Fruit fly (Drosophila melanogaster) whole organism, wandering third instar larva: Measurements from ENCODE around the gene CG31928.

Experiments used
- Abd-B ChIP-seq: fragments of >200 bp; optimal IDR thresholded peaks from 2 replicates; lab custom pipeline; 2017; ENCODE audit warnings: missing biosample characterization, missing genetic modification characterization
- CG32264 ChIP-seq: fragments of 200-800 bp; sonication (Bioruptor generic); optimal IDR thresholded peaks from 2 replicates; lab custom pipeline; 2016; ENCODE audit warnings: missing biosample characterization, missing genetic modification characterization
- CG9705 ChIP-seq: fragments of 200-800 bp; sonication (Bioruptor generic); optimal IDR thresholded peaks from 2 replicates; lab custom pipeline; 2018; ENCODE audit warnings: missing biosample characterization, mild to moderate bottlenecking, missing genetic modification characterization
- Dif ChIP-seq: fragments of 200-275, 200-300 bp; sonication (Bioruptor generic); optimal IDR thresholded peaks from 2 replicates; lab custom pipeline; 2018; ENCODE audit warnings: missing biosample characterization, missing genetic modification characterization; ENCODE audit not compliant: partially characterized antibody
- GATAd ChIP-seq: sonication (Bioruptor generic); optimal IDR thresholded peaks from 2 replicates; lab custom pipeline; 2016; ENCODE audit warnings: missing biosample characterization, missing genetic modification characterization
- HLH106 ChIP-seq: fragments of 200-800 bp; optimal IDR thresholded peaks from 3 replicates; lab custom pipeline; 2019; ENCODE audit warnings: missing biosample characterization, mild to moderate bottlenecking, missing genetic modification characterization, moderate library complexity
- Hnf4 ChIP-seq: fragments of 200-800 bp; sonication (Bioruptor generic); optimal IDR thresholded peaks from 2 replicates; lab custom pipeline; 2016; ENCODE audit warnings: missing biosample characterization, mild to moderate bottlenecking, missing genetic modification characterization
- Hr83 ChIP-seq: fragments of 200-300 bp; sonication (Bioruptor generic); optimal IDR thresholded peaks from 2 replicates; lab custom pipeline; 2016; ENCODE audit warnings: missing biosample characterization, mild to moderate bottlenecking, missing genetic modification characterization, moderate library complexity; ENCODE audit not compliant: poor library complexity, severe bottlenecking
- Jra ChIP-seq: sonication (Bioruptor generic); optimal IDR thresholded peaks from 2 replicates; lab custom pipeline; 2016; ENCODE audit warnings: missing biosample characterization, missing genetic modification characterization
- Mio ChIP-seq: sonication (Bioruptor generic); optimal IDR thresholded peaks from 2 replicates; lab custom pipeline; 2016; ENCODE audit warnings: missing biosample characterization, missing genetic modification characterization
- Myc ChIP-seq: fragments of >200 bp; optimal IDR thresholded peaks from 2 replicates; lab custom pipeline; 2017
- N ChIP-seq: fragments of >200 bp; optimal IDR thresholded peaks from 2 replicates; lab custom pipeline; 2018; ENCODE audit warnings: missing biosample characterization, missing external identifiers, missing genetic modification characterization
- OdsH ChIP-seq: fragments of 200-800 bp; sonication (Bioruptor generic); optimal IDR thresholded peaks from 2 replicates; lab custom pipeline; 2016; ENCODE audit warnings: missing biosample characterization, mild to moderate bottlenecking, missing genetic modification characterization
- Rel ChIP-seq, 2 experiments: fragments of 200-800 bp; sonication (Bioruptor generic) in 1 of 2; optimal IDR thresholded peaks; 2 replicates in 1 of 2; 3 replicates in 1 of 2; lab custom pipeline; 2016 to 2019; ENCODE audit warnings: mild to moderate bottlenecking in 2 of 2, missing biosample characterization in 2 of 2, missing genetic modification characterization in 2 of 2, moderate library complexity in 1 of 2
- Sp1 ChIP-seq: fragments of 200-800 bp; sonication (Bioruptor generic); optimal IDR thresholded peaks from 3 replicates; lab custom pipeline; 2019; ENCODE audit warnings: missing biosample characterization, mild to moderate bottlenecking, missing genetic modification characterization, moderate library complexity
- Vsx2 ChIP-seq: fragments of 200-300, 225-300 bp; sonication (Bioruptor generic); optimal IDR thresholded peaks from 2 replicates; lab custom pipeline; 2018; ENCODE audit warnings: missing biosample characterization, missing genetic modification characterization; ENCODE audit not compliant: partially characterized antibody
- br ChIP-seq: fragments of 200-800 bp; sonication (Bioruptor generic); optimal IDR thresholded peaks from 2 replicates; lab custom pipeline; 2016; ENCODE audit warnings: missing biosample characterization, missing genetic modification characterization
- brk ChIP-seq: fragments of 200-800 bp; sonication (Bioruptor generic); optimal IDR thresholded peaks from 2 replicates; lab custom pipeline; 2016; ENCODE audit warnings: missing biosample characterization, mild to moderate bottlenecking, missing genetic modification characterization
- dl ChIP-seq, 2 experiments: fragments of 175-275, 200-275 bp in 1 of 2; fragments of 200-275 bp in 1 of 2; sonication (Bioruptor generic); optimal IDR thresholded peaks; lab custom pipeline; 2018; ENCODE audit warnings: mild to moderate bottlenecking in 2 of 2, missing biosample characterization in 2 of 2, missing genetic modification characterization in 2 of 2, moderate library complexity in 2 of 2; ENCODE audit not compliant: partially characterized antibody in 2 of 2, insufficient read depth in 1 of 2
- dmrt93B ChIP-seq: fragments of 200-800 bp; sonication (Bioruptor generic); optimal IDR thresholded peaks from 2 replicates; lab custom pipeline; 2018; ENCODE audit warnings: missing biosample characterization, mild to moderate bottlenecking, missing genetic modification characterization
- dsf ChIP-seq: sonication (Bioruptor generic); optimal IDR thresholded peaks from 2 replicates; lab custom pipeline; 2016; ENCODE audit warnings: missing biosample characterization, missing genetic modification characterization, borderline replicate concordance
- ey ChIP-seq: fragments of 200-800 bp; sonication (Bioruptor generic); optimal IDR thresholded peaks from 2 replicates; lab custom pipeline; 2016; ENCODE audit warnings: missing biosample characterization, missing genetic modification characterization
- foxo ChIP-seq, 2 experiments: fragments of 200-800 bp; sonication (Bioruptor generic); optimal IDR thresholded peaks; 2 replicates in 1 of 2; 3 replicates in 1 of 2; lab custom pipeline; 2016 to 2017; ENCODE audit warnings: missing biosample characterization in 2 of 2, missing genetic modification characterization in 2 of 2
- fru ChIP-seq: fragments of 200-800 bp; sonication (Bioruptor generic); optimal IDR thresholded peaks from 3 replicates; lab custom pipeline; 2016; ENCODE audit warnings: missing biosample characterization, mild to moderate bottlenecking, missing genetic modification characterization
- h ChIP-seq: fragments of 200-800 bp; sonication (Bioruptor generic); optimal IDR thresholded peaks from 3 replicates; lab custom pipeline; 2016; ENCODE audit warnings: missing biosample characterization, mild to moderate bottlenecking, missing genetic modification characterization
- jim ChIP-seq: fragments of 175-275, 200-325 bp; sonication (Bioruptor generic); optimal IDR thresholded peaks from 2 replicates; lab custom pipeline; 2016; ENCODE audit warnings: missing biosample characterization, mild to moderate bottlenecking, missing genetic modification characterization
- lola ChIP-seq: fragments of >200 bp; optimal IDR thresholded peaks from 2 replicates; lab custom pipeline; 2017; ENCODE audit warnings: missing biosample characterization, missing genetic modification characterization
- pan ChIP-seq: fragments of >200 bp; optimal IDR thresholded peaks from 2 replicates; lab custom pipeline; 2017
- psq ChIP-seq: fragments of 200-800 bp; sonication (Bioruptor generic); optimal IDR thresholded peaks from 3 replicates; lab custom pipeline; 2017; ENCODE audit warnings: missing biosample characterization, mild to moderate bottlenecking, missing genetic modification characterization, moderate library complexity
- rgr ChIP-seq: fragments of 200-800 bp; sonication (Bioruptor generic); optimal IDR thresholded peaks from 3 replicates; lab custom pipeline; 2016; ENCODE audit warnings: missing biosample characterization, mild to moderate bottlenecking, missing genetic modification characterization
- sv ChIP-seq: fragments of 200-800 bp; sonication (Bioruptor generic); optimal IDR thresholded peaks from 3 replicates; lab custom pipeline; 2016; ENCODE audit warnings: missing biosample characterization, missing genetic modification characterization
- tai ChIP-seq: sonication (Bioruptor generic); optimal IDR thresholded peaks from 2 replicates; lab custom pipeline; 2016; ENCODE audit warnings: missing biosample characterization, missing genetic modification characterization
- usp ChIP-seq: fragments of >200 bp; optimal IDR thresholded peaks from 2 replicates; lab custom pipeline; 2017; ENCODE audit warnings: missing biosample characterization, missing genetic modification characterization
- woc ChIP-seq: sonication (Bioruptor generic); optimal IDR thresholded peaks from 2 replicates; lab custom pipeline; 2016; ENCODE audit warnings: missing biosample characterization, mild to moderate bottlenecking, missing genetic modification characterization

Gene CG31928

dm6 chr2L:1449718-1450441, 42.2 kb upstream of the CG31928 start:
- TF ChIP-seq fru = no peak
- no peak for TF ChIP-seq psq (GFP tag; lab: Kevin White, UChicago)
- TF ChIP-seq Abd-B = no peak
- TF ChIP-seq GATAd (GFP tag; lab: Kevin White, UChicago) = no peak
- no peak for TF ChIP-seq Mio (GFP tag; lab: Kevin White, UChicago)
- no peak for TF ChIP-seq dsf (GFP tag; lab: Kevin White, UChicago)
- TF ChIP-seq usp (GFP tag; lab: Kevin White, UChicago) = no peak
- no peak for TF ChIP-seq pan (lab: Kevin White, UChicago)
- TF ChIP-seq br (GFP tag; lab: Kevin White, UChicago) = no peak
- TF ChIP-seq N (GFP tag; lab: Kevin White, UChicago) = no peak

dm6 chr2L:1455498-1455897, 36.6 kb upstream of the CG31928 start:
- TF ChIP-seq br (GFP tag; lab: Kevin White, UChicago) (no peak), tai (no peak), Rel (GFP tag; optimal IDR thresholded peaks at IDR 0.05; lab: Kevin White, UChicago) (no peak), Rel (tag; optimal IDR thresholded peaks at IDR 0.05; lab: Kevin White, UChicago) (no peak), brk (GFP tag; lab: Kevin White, UChicago) (no peak), Sp1 (GFP tag; lab: Kevin White, UChicago) (no peak), h (no peak), HLH106 (tag; lab: Kevin White, UChicago) (no peak), foxo (GFP tag; optimal IDR thresholded peaks at IDR 0.05; lab: Kevin White, UChicago) (no peak), pan (lab: Kevin White, UChicago) (no peak), OdsH (GFP tag; lab: Kevin White, UChicago) (no peak), Dif (no peak), dl (GFP tag; optimal IDR thresholded peaks at IDR 0.05; lab: Kevin White, UChicago; ENCODE audit: insufficient read depth in 1 of 2, partially characterized antibody in 2 of 2) (no peak), psq (GFP tag; lab: Kevin White, UChicago) (no peak), sv (GFP tag; lab: Kevin White, UChicago) (no peak), CG32264 (GFP tag; lab: Kevin White, UChicago) (no peak), lola (GFP tag; lab: Kevin White, UChicago) (no peak), Mio (GFP tag; lab: Kevin White, UChicago) (no peak), Hnf4 (GFP tag; lab: Kevin White, UChicago) (no peak), CG9705 (no peak)
- TF ChIP-seq, all 38 proteins: peak for 0

dm6 chr2L:1456305-1456704, 35.8 kb upstream of the CG31928 start:
- TF ChIP-seq brk (GFP tag; lab: Kevin White, UChicago) (no peak), Rel (GFP tag; optimal IDR thresholded peaks at IDR 0.05; lab: Kevin White, UChicago) (no peak), Rel (tag; optimal IDR thresholded peaks at IDR 0.05; lab: Kevin White, UChicago) (no peak), lola (GFP tag; lab: Kevin White, UChicago) (no peak), foxo (GFP tag; optimal IDR thresholded peaks at IDR 0.05; lab: Kevin White, UChicago) (peak in 1 of 2 experiments; percentile 35), Mio (GFP tag; lab: Kevin White, UChicago) (no peak), Sp1 (GFP tag; lab: Kevin White, UChicago) (peak; percentile 39), h (peak; percentile 53), Jra (GFP tag; lab: Kevin White, UChicago) (no peak), OdsH (GFP tag; lab: Kevin White, UChicago) (peak; percentile 43), jim (GFP tag; lab: Kevin White, UChicago) (no peak), sv (GFP tag; lab: Kevin White, UChicago) (no peak), br (GFP tag; lab: Kevin White, UChicago) (no peak), GATAd (GFP tag; lab: Kevin White, UChicago) (no peak), fru (no peak), rgr (GFP tag; lab: Kevin White, UChicago) (peak; percentile 44), Hnf4 (GFP tag; lab: Kevin White, UChicago) (no peak), Vsx2 (GFP tag; lab: Kevin White, UChicago) (no peak), HLH106 (tag; lab: Kevin White, UChicago) (peak; percentile 47), CG32264 (GFP tag; lab: Kevin White, UChicago) (no peak), Myc (lab: Kevin White, UChicago) (no peak), Hr83 (GFP tag; lab: Kevin White, UChicago) (no peak), psq (GFP tag; lab: Kevin White, UChicago) (peak; percentile 17), woc (GFP tag; lab: Kevin White, UChicago) (peak; percentile 4), Abd-B (no peak), ey (GFP tag; lab: Kevin White, UChicago) (peak; percentile 2), usp (GFP tag; lab: Kevin White, UChicago) (no peak), dmrt93B (GFP tag; lab: Kevin White, UChicago) (peak; percentile 22)
